Fruit fly (Drosophila melanogaster): Measurements from ENCODE around the gene CG34166.

Gene CG34166

DNA sequence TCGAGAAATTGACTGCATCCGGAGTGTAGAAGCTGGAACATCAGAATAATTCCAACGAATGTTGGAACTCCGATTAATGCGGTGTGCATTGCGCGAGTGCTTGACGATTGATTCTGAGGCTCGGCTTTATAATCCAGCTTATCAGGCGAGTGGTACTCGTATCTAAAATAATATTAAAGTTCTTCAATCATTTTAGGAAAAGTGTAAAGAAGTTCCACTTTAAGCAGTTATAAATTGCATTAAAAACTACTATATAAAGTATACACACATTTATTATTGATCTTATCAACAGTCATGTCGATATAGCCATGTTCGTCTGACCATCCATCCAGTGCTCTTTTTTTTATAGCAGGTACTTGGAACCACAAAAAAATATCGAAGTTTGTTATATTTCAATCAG is 41.5 kb downstream of the CG34166 start, which contains the start of gene CG18636:
TSS of gene CG18636 (minus strand) at position 101 of the 400 bp plus-strand sequence.
- TF ChIP-seq CG12768 (GFP tag; optimal IDR thresholded peaks at IDR 0.05) (no peak), kay (GFP tag; ENCODE audit: borderline replicate concordance) (no peak), CG7101 (tag; optimal IDR thresholded peaks at IDR 0.05) (no peak), toe (GFP tag; optimal IDR thresholded peaks at IDR 0.05) (no peak), cic (GFP tag; optimal IDR thresholded peaks at IDR 0.05) (no peak), CG33017 (tag; optimal IDR thresholded peaks at IDR 0.05) (no peak), pad (GFP tag; optimal IDR thresholded peaks at IDR 0.05) (no peak), bab1 (GFP tag; optimal IDR thresholded peaks at IDR 0.05) (no peak), CG1620 (GFP tag; optimal IDR thresholded peaks at IDR 0.05) (no peak), Clk (GFP tag; optimal IDR thresholded peaks at IDR 0.05) (no peak), CG14711 (tag; optimal IDR thresholded peaks at IDR 0.05) (no peak), CG5204 (GFP tag; optimal IDR thresholded peaks at IDR 0.05) (no peak), ovo (GFP tag; optimal IDR thresholded peaks at IDR 0.05) (no peak), tj (GFP tag; optimal IDR thresholded peaks at IDR 0.05) (no peak), CG11617 (GFP tag; optimal IDR thresholded peaks at IDR 0.05) (no peak), CG7045 (GFP tag; optimal IDR thresholded peaks at IDR 0.05) (no peak), cnc (optimal IDR thresholded peaks at IDR 0.05) (no peak)
